Worm (Caenorhabditis elegans): Measurements from ENCODE around the gene sqrd-1.

sqrd-1 gene

ce11 chrIV:14219714-14220113 lies at the start of gene sqrd-1:
sqrd-1 (plus strand) TSS chrIV:14219871.
- TF ChIP-seq fkh-4 (tag; optimal IDR thresholded peaks at IDR 0.05; ENCODE audit: borderline replicate concordance) (no peak), ets-5 (GFP tag; IDR thresholded peaks at IDR 0.05) (no peak), egl-27 (tag; optimal IDR thresholded peaks at IDR 0.05) (no peak), dsc-1 (tag; optimal IDR thresholded peaks at IDR 0.05) (no peak), zag-1 (tag; optimal IDR thresholded peaks at IDR 0.05) (no peak), nhr-47 (tag; optimal IDR thresholded peaks at IDR 0.05) (no peak), F16B12.6 (tag; optimal IDR thresholded peaks at IDR 0.05) (no peak), tlp-1 (tag; optimal IDR thresholded peaks at IDR 0.05) (no peak), rnt-1 (tag; optimal IDR thresholded peaks at IDR 0.05) (peak; percentile 40), mdl-1 (tag; optimal IDR thresholded peaks at IDR 0.05) (peak in 1 of 2 experiments; percentile 23), fos-1 (tag; optimal IDR thresholded peaks at IDR 0.05) (no peak), grh-1 (GFP tag; IDR thresholded peaks at IDR 0.05) (peak; percentile 17; the same call in 1 of the 2 replicates), blmp-1 (tag; optimal IDR thresholded peaks at IDR 0.05) (no peak), lin-39 (tag; optimal IDR thresholded peaks at IDR 0.05) (no peak), egl-13 (tag; optimal IDR thresholded peaks at IDR 0.05) (no peak), hpl-2 (GFP tag; optimal IDR thresholded peaks at IDR 0.05) (no peak), skn-1 (tag; optimal IDR thresholded peaks at IDR 0.05) (no peak), C34B4.2 (tag; optimal IDR thresholded peaks at IDR 0.05) (no peak), aly-2 (tag; optimal IDR thresholded peaks at IDR 0.05) (no peak), ztf-11 (tag; optimal IDR thresholded peaks at IDR 0.05) (no peak), hlh-17 (GFP tag; optimal IDR thresholded peaks at IDR 0.05; ENCODE audit: borderline replicate concordance) (no peak), nhr-90 (tag; optimal IDR thresholded peaks at IDR 0.05; ENCODE audit: poor library complexity) (peak; percentile 9), sup-37 (GFP tag; optimal IDR thresholded peaks at IDR 0.05) (no peak), efl-1 (optimal IDR thresholded peaks at IDR 0.05) (peak in 1 of 2 experiments; percentile 21), efl-1 (GFP tag; optimal IDR thresholded peaks at IDR 0.05 in 1 of 2) (peak in 1 of 2 experiments; percentile 79), nhr-20 (tag; optimal IDR thresholded peaks at IDR 0.05) (peak; percentile 53), nhr-71 (tag; optimal IDR thresholded peaks at IDR 0.05) (peak; percentile 24), C04F5.9 (tag; optimal IDR thresholded peaks at IDR 0.05) (no peak), ceh-88 (GFP tag; IDR thresholded peaks at IDR 0.05) (no peak), nhr-11 (tag; optimal IDR thresholded peaks at IDR 0.05) (no peak), jun-1 (tag; optimal IDR thresholded peaks at IDR 0.05) (no peak), mef-2 (tag; optimal IDR thresholded peaks at IDR 0.05) (no peak), nhr-77 (tag; optimal IDR thresholded peaks at IDR 0.05) (no peak), isw-1 (GFP tag; IDR thresholded peaks at IDR 0.05) (no peak), elt-3 (tag; optimal IDR thresholded peaks at IDR 0.05) (no peak), lin-13 (GFP tag; optimal IDR thresholded peaks at IDR 0.05) (no peak), ceh-90 (tag; optimal IDR thresholded peaks at IDR 0.05) (no peak), nhr-12 (tag; optimal IDR thresholded peaks at IDR 0.05) (no peak), ama-1 (optimal IDR thresholded peaks at IDR 0.05) (no peak), elt-2 (tag; optimal IDR thresholded peaks at IDR 0.05) (no peak), snpc-4 (tag; optimal IDR thresholded peaks at IDR 0.05) (no peak), sptf-1 (tag; optimal IDR thresholded peaks at IDR 0.05) (no peak), fkh-10 (GFP tag; optimal IDR thresholded peaks at IDR 0.05) (no peak), C16A3.4 (tag; optimal IDR thresholded peaks at IDR 0.05) (no peak), Y116A8C.19 (tag; optimal IDR thresholded peaks at IDR 0.05; ENCODE audit: borderline replicate concordance) (no peak), nhr-237 (tag; optimal IDR thresholded peaks at IDR 0.05) (no peak), hlh-4 (tag; optimal IDR thresholded peaks at IDR 0.05) (no peak), nhr-85 (tag) (peak; percentile 82), unc-86 (tag; optimal IDR thresholded peaks at IDR 0.05) (no peak), efl-3 (GFP tag; optimal IDR thresholded peaks at IDR 0.05) (no peak), swsn-7 (tag; optimal IDR thresholded peaks at IDR 0.05) (no peak), unc-130 (tag; optimal IDR thresholded peaks at IDR 0.05) (no peak), irx-1 (tag; optimal IDR thresholded peaks at IDR 0.05) (no peak), alr-1 (tag; optimal IDR thresholded peaks at IDR 0.05; ENCODE audit: borderline replicate concordance) (no peak), lsy-2 (tag; optimal IDR thresholded peaks at IDR 0.05) (peak in 1 of 2 experiments; percentile 26)
